Worm (Caenorhabditis elegans) whole organism, L4 larva: ENCODE results near the gene unc-25.

ENCODE experiments used
- F49E8.2 ChIP-seq: sonication (generic microtip); optimal IDR thresholded peaks from 2 replicates; lab custom pipeline; 2016; ENCODE audit warnings: missing compliant biosample characterization, mild to moderate bottlenecking, missing genetic modification characterization, borderline replicate concordance
- R02D3.7 ChIP-seq: fragments of 150-350 bp; sonication (generic microtip); optimal IDR thresholded peaks from 3 replicates; lab custom pipeline; 2014; ENCODE audit warnings: missing biosample characterization, missing genetic modification characterization
- Y75B8A.6 ChIP-seq: fragments of 200-800 bp; sonication (Bioruptor generic); IDR thresholded peaks from 2 replicates; pipeline ENCODE4 v1.3.6; 2022; ENCODE audit warnings: missing genetic modification reagents, missing genetic modification characterization, missing compliant biosample characterization
- aha-1 ChIP-seq: fragments of 150-350 bp; peaks from one replicate; lab custom pipeline; 2014; ENCODE audit warnings: missing biosample characterization, missing genetic modification characterization
- ceh-20 ChIP-seq: fragments of 200-800 bp; sonication (Bioruptor generic); IDR thresholded peaks from 2 replicates; pipeline ENCODE4 v1.3.6; 2022; ENCODE audit warnings: missing genetic modification reagents, missing genetic modification characterization, missing compliant biosample characterization
- ceh-28 ChIP-seq: fragments of 150-350 bp; optimal IDR thresholded peaks from 2 replicates; lab custom pipeline; 2014; ENCODE audit warnings: missing biosample characterization, missing genetic modification reagents, missing genetic modification characterization
- ceh-32 ChIP-seq: sonication (generic microtip); optimal IDR thresholded peaks from 2 replicates; lab custom pipeline; 2016; ENCODE audit warnings: mild to moderate bottlenecking, missing genetic modification characterization, missing compliant biosample characterization; ENCODE audit not compliant: poor library complexity
- ceh-82 ChIP-seq: sonication (generic microtip); optimal IDR thresholded peaks from 2 replicates; lab custom pipeline; 2017; ENCODE audit warnings: missing biosample characterization, missing genetic modification characterization
- cey-2 ChIP-seq: sonication (generic microtip); optimal IDR thresholded peaks from 3 replicates; lab custom pipeline; 2017; ENCODE audit warnings: missing genetic modification characterization, mild to moderate bottlenecking, missing compliant biosample characterization, antibody characterized with exemption, borderline replicate concordance; ENCODE audit not compliant: insufficient read depth
- ctbp-1 ChIP-seq: fragments of 200-800 bp; sonication (Bioruptor generic); IDR thresholded peaks from 2 replicates; pipeline ENCODE4 v1.3.6; 2022; ENCODE audit warnings: missing genetic modification reagents, missing genetic modification characterization, missing compliant biosample characterization
- daf-16 ChIP-seq, 3 experiments: sonication (generic microtip); optimal IDR thresholded peaks; 2 replicates each; lab custom pipeline; 2016 to 2017; ENCODE audit warnings: missing genetic modification characterization in 3 of 3, missing genetic modification reagents in 3 of 3, mild to moderate bottlenecking in 2 of 3, missing compliant biosample characterization in 2 of 3, missing biosample characterization in 1 of 3, moderate library complexity in 1 of 3
- daf-8 ChIP-seq: fragments of 200-800 bp; sonication (Bioruptor generic); IDR thresholded peaks from 2 replicates; pipeline ENCODE4 v1.3.6; 2022; ENCODE audit warnings: missing genetic modification characterization, missing compliant biosample characterization
- dmd-8 ChIP-seq: fragments of 200-800 bp; sonication (Bioruptor generic); IDR thresholded peaks from 2 replicates; pipeline ENCODE4 v1.3.6; 2022; ENCODE audit warnings: missing genetic modification characterization, missing compliant biosample characterization
- dpl-1 ChIP-seq: fragments of 150-350 bp; optimal IDR thresholded peaks from 2 replicates; lab custom pipeline; 2014; ENCODE audit warnings: missing biosample characterization, missing genetic modification reagents, missing genetic modification characterization
- egl-27 ChIP-seq: sonication (generic microtip); optimal IDR thresholded peaks from 3 replicates; lab custom pipeline; 2017; ENCODE audit warnings: missing biosample characterization, missing genetic modification reagents, missing genetic modification characterization
- egl-43 ChIP-seq: fragments of 200-800 bp; sonication (Bioruptor generic); IDR thresholded peaks from 2 replicates; pipeline ENCODE4 v1.3.6; 2022; ENCODE audit warnings: missing genetic modification reagents, missing genetic modification characterization, missing compliant biosample characterization
- gei-8 ChIP-seq: fragments of 200-800 bp; sonication (Bioruptor generic); optimal IDR thresholded peaks from 2 replicates; lab custom pipeline; 2018; ENCODE audit warnings: mild to moderate bottlenecking, missing genetic modification characterization, missing compliant biosample characterization
- lin-1 ChIP-seq: fragments of 200-800 bp; sonication (Bioruptor generic); IDR thresholded peaks from 2 replicates; pipeline ENCODE4 v1.3.6; 2022; ENCODE audit warnings: missing genetic modification reagents, missing genetic modification characterization, missing compliant biosample characterization
- lin-39 ChIP-seq: fragments of 150-350 bp; optimal IDR thresholded peaks from 2 replicates; lab custom pipeline; 2014; ENCODE audit warnings: missing biosample characterization, missing genetic modification reagents, missing genetic modification characterization
- mdt-29 ChIP-seq: fragments of 200-800 bp; sonication (Bioruptor generic); IDR thresholded peaks from 2 replicates; pipeline ENCODE4 v1.3.6; 2022; ENCODE audit warnings: missing genetic modification reagents, missing genetic modification characterization, missing compliant biosample characterization
- mes-2 ChIP-seq: sonication (generic microtip); optimal IDR thresholded peaks from 2 replicates; lab custom pipeline; 2016; ENCODE audit warnings: missing genotype, mild to moderate bottlenecking, missing genetic modification characterization, missing compliant biosample characterization; ENCODE audit not compliant: poor library complexity, severe bottlenecking
- nhr-102 ChIP-seq: sonication (generic microtip); optimal IDR thresholded peaks from 2 replicates; lab custom pipeline; 2016; ENCODE audit warnings: mild to moderate bottlenecking, missing genetic modification characterization, moderate library complexity, missing compliant biosample characterization
- nhr-11 ChIP-seq: fragments of 150-350 bp; optimal IDR thresholded peaks from 2 replicates; lab custom pipeline; 2014; ENCODE audit warnings: missing biosample characterization, missing genetic modification characterization
- nhr-28 ChIP-seq: fragments of 150-350 bp; optimal IDR thresholded peaks from 2 replicates; lab custom pipeline; 2014; ENCODE audit warnings: missing biosample characterization, missing genetic modification characterization
- nhr-41 ChIP-seq: fragments of 200-800 bp; sonication (Bioruptor generic); IDR thresholded peaks from 2 replicates; pipeline ENCODE4 v1.3.6; 2022; ENCODE audit warnings: missing genetic modification reagents, missing genetic modification characterization, missing compliant biosample characterization
- nhr-42 ChIP-seq: fragments of 200-800 bp; sonication (Bioruptor generic); IDR thresholded peaks from 2 replicates; pipeline ENCODE4 v1.3.6; 2022; ENCODE audit warnings: missing genetic modification characterization, missing compliant biosample characterization
- nhr-48 ChIP-seq: sonication (generic microtip); optimal IDR thresholded peaks from 2 replicates; lab custom pipeline; 2016; ENCODE audit warnings: mild to moderate bottlenecking, missing genetic modification characterization, missing compliant biosample characterization
- nhr-76 ChIP-seq: fragments of 150-350 bp; optimal IDR thresholded peaks from 2 replicates; lab custom pipeline; 2014; ENCODE audit warnings: missing biosample characterization, missing genetic modification characterization
- saeg-2 ChIP-seq: fragments of 200-800 bp; sonication (Bioruptor generic); IDR thresholded peaks from 2 replicates; pipeline ENCODE4 v1.3.6; 2022; ENCODE audit warnings: missing genetic modification reagents, missing genetic modification characterization, missing compliant biosample characterization
- sdz-12 ChIP-seq: fragments of 200-800 bp; sonication (Bioruptor generic); optimal IDR thresholded peaks from 2 replicates; lab custom pipeline; 2018; ENCODE audit warnings: mild to moderate bottlenecking, missing genetic modification characterization, missing compliant biosample characterization
- set-16 ChIP-seq: fragments of 200-800 bp; sonication (Bioruptor generic); IDR thresholded peaks from 2 replicates; pipeline ENCODE4 v1.3.6; 2022; ENCODE audit warnings: missing genetic modification reagents, missing genetic modification characterization, missing compliant biosample characterization
- spr-1 ChIP-seq: sonication (generic microtip); optimal IDR thresholded peaks from 2 replicates; lab custom pipeline; 2016; ENCODE audit warnings: mild to moderate bottlenecking, missing genetic modification characterization, missing compliant biosample characterization
- spr-3 ChIP-seq: fragments of 200-800 bp; sonication (Bioruptor generic); optimal IDR thresholded peaks from 2 replicates; lab custom pipeline; 2018; ENCODE audit warnings: mild to moderate bottlenecking, missing genetic modification characterization, missing compliant biosample characterization
- tag-97 ChIP-seq: fragments of 200-800 bp; sonication (Bioruptor generic); IDR thresholded peaks from 2 replicates; pipeline ENCODE4 v1.3.6; 2022; ENCODE audit warnings: missing genetic modification characterization, missing compliant biosample characterization
- zfp-2 ChIP-seq: sonication (generic microtip); optimal IDR thresholded peaks from 2 replicates; lab custom pipeline; 2016; ENCODE audit warnings: mild to moderate bottlenecking, missing genetic modification characterization, missing compliant biosample characterization
- zfp-3 ChIP-seq: fragments of 200-800 bp; sonication (Bioruptor generic); conservative IDR thresholded peaks from 2 replicates; pipeline ENCODE4 v1.3.6; 2022; ENCODE audit warnings: missing genetic modification reagents, missing genetic modification characterization, missing compliant biosample characterization
- zip-11 ChIP-seq: fragments of 200-800 bp; sonication (Bioruptor generic); IDR thresholded peaks from 2 replicates; pipeline ENCODE4 v1.3.6; 2022; ENCODE audit warnings: missing genetic modification characterization, missing compliant biosample characterization
- zip-2 ChIP-seq: fragments of 150-350 bp; optimal IDR thresholded peaks from 2 replicates; lab custom pipeline; 2014; ENCODE audit warnings: missing biosample characterization, missing genetic modification characterization
- ztf-11 ChIP-seq: fragments of 150-350 bp; optimal IDR thresholded peaks from 2 replicates; lab custom pipeline; 2014; ENCODE audit warnings: missing biosample characterization, missing genetic modification characterization

unc-25 gene

DNA sequence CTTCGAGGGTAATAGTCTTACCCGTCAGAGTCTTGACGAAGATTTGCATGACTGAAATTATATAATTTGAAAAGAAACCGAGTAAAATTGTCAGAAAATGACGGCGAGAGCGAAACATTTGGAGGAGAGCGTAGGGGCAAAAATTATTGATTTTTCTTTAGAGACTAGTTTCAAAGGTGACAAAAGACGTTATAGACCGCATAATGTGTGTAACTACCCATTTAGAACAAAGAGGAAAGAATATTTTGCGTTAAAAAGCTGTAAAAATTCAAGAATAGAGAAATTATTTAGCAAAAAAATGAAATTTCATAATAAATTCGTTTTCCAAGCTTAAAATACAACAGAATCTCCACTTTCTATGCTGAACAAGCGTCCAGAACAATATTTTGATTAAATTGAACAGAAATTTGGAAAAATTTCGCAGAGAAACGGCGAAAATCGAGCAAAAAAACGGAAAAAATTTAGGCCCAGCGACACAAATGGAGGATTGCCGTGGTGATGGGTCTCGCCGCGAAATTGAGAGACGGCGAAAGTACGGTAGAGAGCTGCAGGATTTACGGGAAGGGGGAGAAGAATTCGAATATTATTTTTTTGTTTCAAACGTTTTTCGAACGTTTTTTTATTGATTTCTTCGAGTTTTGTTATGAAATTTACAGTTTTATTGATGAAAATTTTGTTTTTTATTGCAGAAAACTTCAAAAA is 36.2 kb downstream of the unc-25 start, which contains the start of the genes ubq-2 and frg-1 (continued):
- TF ChIP-seq ceh-20 = peak; percentile 76
- peak; percentile 1 for TF ChIP-seq nhr-48 (tag; lab: Kevin White, UChicago)
- TF ChIP-seq ctbp-1 (GFP tag; lab: Robert Waterston, UW) = peak; percentile 74
- peak; percentile 51; the same call in 1 of the 2 replicates for TF ChIP-seq egl-43 (GFP tag; lab: Robert Waterston, UW)
- TF ChIP-seq dpl-1 = peak; percentile 83
- TF ChIP-seq tag-97 (GFP tag; lab: Robert Waterston, UW) = no peak
- TF ChIP-seq F49E8.2 (tag; lab: Kevin White, UChicago) = peak; percentile 76
- TF ChIP-seq zfp-3 (GFP tag; lab: Robert Waterston, UW) = 0 out of 2 replicates have a peak, but pooled peaks have one; percentile 21
- TF ChIP-seq mes-2 (tag; lab: Kevin White, UChicago) = peak; percentile 93
- 0 out of 2 replicates have a peak, but pooled peaks have one; percentile 44 for TF ChIP-seq lin-1 (GFP tag; lab: Robert Waterston, UW)
- TF ChIP-seq nhr-11 = peak; percentile 86
- peak; percentile 39 for TF ChIP-seq spr-3 (GFP tag; lab: Kevin White, UChicago)
- no peak for TF ChIP-seq zip-11 (GFP tag; lab: Robert Waterston, UW)
- no peak for TF ChIP-seq sdz-12 (GFP tag; lab: Kevin White, UChicago)
- no peak for TF ChIP-seq ceh-28 (tag; lab: Kevin White, UChicago)
- TF ChIP-seq zfp-2 (tag; lab: Kevin White, UChicago) = peak; percentile 43
- TF ChIP-seq zip-2 (tag; lab: Kevin White, UChicago) = peak; percentile 2
- TF ChIP-seq nhr-102 (tag; lab: Kevin White, UChicago) = peak; percentile 77
- TF ChIP-seq nhr-76 = no peak
- peak; percentile 96 for TF ChIP-seq R02D3.7
- TF ChIP-seq ceh-82 (tag; lab: Kevin White, UChicago) = no peak
- TF ChIP-seq aha-1 (tag; lab: Kevin White, UChicago) = peak; percentile 54
- TF ChIP-seq saeg-2 (GFP tag; lab: Robert Waterston, UW) = no peak
- no peak for TF ChIP-seq nhr-41 (GFP tag; lab: Robert Waterston, UW)
- TF ChIP-seq daf-16 (GFP tag; optimal IDR thresholded peaks at IDR 0.05; lab: Kevin White, UChicago) = no peak
- no peak for TF ChIP-seq daf-16 (tag; optimal IDR thresholded peaks at IDR 0.05; lab: Kevin White, UChicago)
- TF ChIP-seq spr-1 (tag; lab: Kevin White, UChicago) = peak; percentile 69
- TF ChIP-seq cey-2 = no peak
- TF ChIP-seq nhr-42 = 0 out of 2 replicates have a peak, but pooled peaks have one; percentile 38
- TF ChIP-seq, all 104 proteins: peak for 49

DNA sequence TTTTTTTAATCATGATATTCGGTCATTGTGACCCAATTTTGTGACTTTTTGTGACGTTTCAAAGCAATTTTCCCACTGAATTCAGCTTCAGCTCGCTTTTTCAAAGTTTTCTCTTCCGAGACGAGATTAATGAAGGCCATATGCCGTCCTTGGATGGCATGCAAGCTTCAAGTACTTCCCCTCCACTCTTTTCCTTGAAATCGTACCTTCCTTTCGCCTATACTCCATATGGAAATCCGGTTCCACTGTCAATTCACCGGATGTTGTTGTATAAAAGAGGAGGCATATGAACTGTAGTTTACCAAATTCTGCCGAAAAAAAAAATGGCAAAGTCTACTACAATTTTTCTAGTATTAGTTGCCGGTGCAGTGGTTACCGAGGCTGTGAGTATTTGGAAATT is 38.3 kb downstream of the unc-25 start, which contains the start of gene ZK1010.4:
ZK1010.4 (plus strand) TSS at position 301 of the 400 bp plus-strand sequence.
- TF ChIP-seq nhr-28 (tag; lab: Kevin White, UChicago) = no peak
- no peak for TF ChIP-seq lin-39
- TF ChIP-seq ztf-11 (tag; lab: Kevin White, UChicago) = no peak
- no peak for TF ChIP-seq set-16 (GFP tag; lab: Robert Waterston, UW)
- TF ChIP-seq nhr-76 = no peak
- TF ChIP-seq daf-8 (GFP tag; lab: Robert Waterston, UW) = no peak
- TF ChIP-seq dmd-8 (GFP tag; lab: Robert Waterston, UW) = no peak
- TF ChIP-seq aha-1 (tag; lab: Kevin White, UChicago) = no peak
- no peak for TF ChIP-seq egl-27 (tag; lab: Kevin White, UChicago)
- no peak for TF ChIP-seq gei-8 (GFP tag; lab: Kevin White, UChicago)
- no peak for TF ChIP-seq ceh-32 (tag; lab: Kevin White, UChicago)
- no peak for TF ChIP-seq Y75B8A.6
- no peak for TF ChIP-seq mdt-29
- TF ChIP-seq nhr-11 = no peak
